Worm (Caenorhabditis elegans) whole organism, L1 larva: ENCODE measurements around the gene F54B11.10.

Experiments
- C04F5.9 ChIP-seq: sonication (generic microtip); optimal IDR thresholded peaks from 2 replicates; lab custom pipeline; 2016; ENCODE audit warnings: missing genetic modification characterization, missing compliant biosample characterization
- C16A3.4 ChIP-seq: fragments of 150-350 bp; optimal IDR thresholded peaks from 2 replicates; lab custom pipeline; 2014; ENCODE audit warnings: missing biosample characterization, missing genetic modification characterization
- F16B12.6 ChIP-seq: fragments of 150-350 bp; optimal IDR thresholded peaks from 2 replicates; lab custom pipeline; 2014; ENCODE audit warnings: missing biosample characterization, missing genetic modification characterization
- alr-1 ChIP-seq: fragments of 200-800 bp; sonication (Bioruptor generic); optimal IDR thresholded peaks from 2 replicates; lab custom pipeline; 2018; ENCODE audit warnings: borderline replicate concordance, mild to moderate bottlenecking, missing genetic modification characterization, missing compliant biosample characterization
- ama-1 ChIP-seq: fragments of 150-350 bp; optimal IDR thresholded peaks from 2 replicates; lab custom pipeline; 2014
- blmp-1 ChIP-seq: fragments of 150-350 bp; optimal IDR thresholded peaks from 2 replicates; lab custom pipeline; 2014; ENCODE audit warnings: missing biosample characterization, missing genetic modification characterization
- ceh-82 ChIP-seq, 3 experiments: fragments of 150-350 bp in 1 of 3; sonication (generic microtip) in 2 of 3; optimal IDR thresholded peaks; 2 replicates each; lab custom pipeline; 2014 to 2017; ENCODE audit warnings: missing biosample characterization in 3 of 3, missing genetic modification characterization in 3 of 3
- ceh-90 ChIP-seq: sonication (generic microtip); optimal IDR thresholded peaks from 2 replicates; lab custom pipeline; 2016; ENCODE audit warnings: missing genetic modification characterization, missing compliant biosample characterization
- ces-1 ChIP-seq: fragments of 150-350 bp; optimal IDR thresholded peaks from 2 replicates; lab custom pipeline; 2014; ENCODE audit warnings: missing biosample characterization, missing genetic modification reagents, missing genetic modification characterization
- efl-3 ChIP-seq: fragments of 200-800 bp; sonication (Bioruptor generic); optimal IDR thresholded peaks from 2 replicates; lab custom pipeline; 2018; ENCODE audit warnings: mild to moderate bottlenecking, missing genetic modification characterization, missing compliant biosample characterization
- egl-27 ChIP-seq, 2 experiments: fragments of 150-350 bp in 1 of 2; sonication (generic microtip); optimal IDR thresholded peaks; 3 replicates each; lab custom pipeline; 2017 to 2018; ENCODE audit warnings: missing biosample characterization in 2 of 2, missing genetic modification characterization in 2 of 2, missing genetic modification reagents in 2 of 2
- elt-2 ChIP-seq: sonication (generic microtip); optimal IDR thresholded peaks from 2 replicates; lab custom pipeline; 2016; ENCODE audit warnings: missing genetic modification characterization, mild to moderate bottlenecking, inconsistent platforms, missing compliant biosample characterization, missing genetic modification reagents
- elt-3 ChIP-seq, 6 experiments: fragments of 150-350 bp in 1 of 6; sonication (generic microtip); optimal IDR thresholded peaks; 2 replicates each; lab custom pipeline; 2017 to 2018; ENCODE audit warnings: missing biosample characterization in 6 of 6, missing genetic modification characterization in 6 of 6, inconsistent platforms in 1 of 6
- ets-5 ChIP-seq: fragments of 200-800 bp; sonication (Bioruptor generic); IDR thresholded peaks from 2 replicates; pipeline ENCODE4 v1.3.6; 2022; ENCODE audit warnings: missing genetic modification characterization, missing compliant biosample characterization
- fkh-8 ChIP-seq: sonication (generic microtip); optimal IDR thresholded peaks from 2 replicates; lab custom pipeline; 2016; ENCODE audit warnings: mild to moderate bottlenecking, missing genetic modification characterization, missing compliant biosample characterization
- fos-1 ChIP-seq: fragments of 150-350 bp; optimal IDR thresholded peaks from 2 replicates; lab custom pipeline; 2014; ENCODE audit warnings: missing biosample characterization, missing genetic modification characterization
- grh-1 ChIP-seq: fragments of 200-800 bp; sonication (Bioruptor generic); IDR thresholded peaks from 2 replicates; pipeline ENCODE4 v1.3.6; 2022; ENCODE audit warnings: missing genetic modification reagents, missing genetic modification characterization, missing compliant biosample characterization
- hlh-17 ChIP-seq: fragments of 200-800 bp; sonication (Bioruptor generic); optimal IDR thresholded peaks from 2 replicates; lab custom pipeline; 2018; ENCODE audit warnings: missing genetic modification characterization, mild to moderate bottlenecking, missing compliant biosample characterization, moderate library complexity, borderline replicate concordance
- hpl-2 ChIP-seq: fragments of 150-350 bp; optimal IDR thresholded peaks from 2 replicates; lab custom pipeline; 2014; ENCODE audit warnings: missing biosample characterization, missing genetic modification reagents, missing genetic modification characterization
- isw-1 ChIP-seq: fragments of 200-800 bp; sonication (Bioruptor generic); IDR thresholded peaks from 2 replicates; pipeline ENCODE4 v1.3.6; 2022; ENCODE audit warnings: missing genetic modification characterization, missing compliant biosample characterization
- lin-15B ChIP-seq: fragments of 150-350 bp; sonication (generic microtip); optimal IDR thresholded peaks from 3 replicates; lab custom pipeline; 2014; ENCODE audit warnings: missing biosample characterization, missing genetic modification characterization
- lin-35 ChIP-seq, 2 experiments: fragments of 150-350 bp; optimal IDR thresholded peaks; 2 replicates each; lab custom pipeline; 2014; ENCODE audit warnings: missing biosample characterization in 2 of 2, missing genetic modification characterization in 2 of 2, missing genetic modification reagents in 2 of 2
- mep-1 ChIP-seq: fragments of 150-350 bp; optimal IDR thresholded peaks from 2 replicates; lab custom pipeline; 2014; ENCODE audit warnings: missing biosample characterization, missing genetic modification characterization
- nhr-11 ChIP-seq: fragments of 150-350 bp; optimal IDR thresholded peaks from 2 replicates; lab custom pipeline; 2014; ENCODE audit warnings: missing biosample characterization, missing genetic modification characterization
- nhr-19 ChIP-seq: fragments of 200-800 bp; sonication (Bioruptor generic); conservative IDR thresholded peaks from 2 replicates; pipeline ENCODE4 v1.3.6; 2022; ENCODE audit warnings: missing genetic modification characterization, missing compliant biosample characterization
- nhr-20 ChIP-seq: sonication (generic microtip); optimal IDR thresholded peaks from 2 replicates; lab custom pipeline; 2016; ENCODE audit warnings: mild to moderate bottlenecking, missing genetic modification characterization, missing compliant biosample characterization
- nhr-71 ChIP-seq: sonication (generic microtip); optimal IDR thresholded peaks from 2 replicates; lab custom pipeline; 2016; ENCODE audit warnings: mild to moderate bottlenecking, missing genetic modification characterization, moderate library complexity, missing compliant biosample characterization
- nhr-76 ChIP-seq: sonication (generic microtip); optimal IDR thresholded peaks from 2 replicates; lab custom pipeline; 2017; ENCODE audit warnings: missing biosample characterization, missing genetic modification characterization
- nhr-77 ChIP-seq: fragments of 150-350 bp; optimal IDR thresholded peaks from 2 replicates; lab custom pipeline; 2014; ENCODE audit warnings: missing biosample characterization, missing genetic modification characterization
- nhr-85 ChIP-seq: sonication (generic microtip); peaks from one replicate; lab custom pipeline; 2016; ENCODE audit warnings: missing genetic modification characterization, inconsistent platforms, missing compliant biosample characterization
- pag-3 ChIP-seq: sonication (generic microtip); optimal IDR thresholded peaks from 2 replicates; lab custom pipeline; 2017; ENCODE audit warnings: missing genetic modification characterization, mild to moderate bottlenecking, missing compliant biosample characterization, antibody characterized with exemption, borderline replicate concordance; ENCODE audit not compliant: insufficient read depth
- rnt-1 ChIP-seq: sonication (generic microtip); optimal IDR thresholded peaks from 2 replicates; lab custom pipeline; 2016; ENCODE audit warnings: mild to moderate bottlenecking, missing genetic modification characterization, moderate library complexity, missing compliant biosample characterization
- snpc-4 ChIP-seq: fragments of 150-350 bp; optimal IDR thresholded peaks from 2 replicates; lab custom pipeline; 2014; ENCODE audit warnings: missing biosample characterization, missing genetic modification characterization
- snu-23 ChIP-seq: sonication (generic microtip); optimal IDR thresholded peaks from 2 replicates; lab custom pipeline; 2016; ENCODE audit warnings: missing genetic modification characterization, missing compliant biosample characterization
- sptf-1 ChIP-seq: fragments of 150-350 bp; optimal IDR thresholded peaks from 2 replicates; lab custom pipeline; 2014; ENCODE audit warnings: missing biosample characterization, missing genetic modification characterization
- sup-37 ChIP-seq: fragments of 200-800 bp; sonication (Bioruptor generic); optimal IDR thresholded peaks from 2 replicates; lab custom pipeline; 2018; ENCODE audit warnings: mild to moderate bottlenecking, missing genetic modification characterization, missing compliant biosample characterization
- tlp-1 ChIP-seq: fragments of 150-350 bp; optimal IDR thresholded peaks from 2 replicates; lab custom pipeline; 2014; ENCODE audit warnings: missing biosample characterization, missing genetic modification characterization
- unc-130 ChIP-seq: fragments of 150-350 bp; optimal IDR thresholded peaks from 2 replicates; lab custom pipeline; 2017; ENCODE audit warnings: missing biosample characterization, missing genetic modification characterization, inconsistent platforms
- unc-62 ChIP-seq: fragments of 150-350 bp; optimal IDR thresholded peaks from 2 replicates; lab custom pipeline; 2014; ENCODE audit warnings: missing biosample characterization, missing genetic modification reagents, missing genetic modification characterization
- unc-86 ChIP-seq: sonication (generic microtip); optimal IDR thresholded peaks from 2 replicates; lab custom pipeline; 2016; ENCODE audit warnings: missing genetic modification characterization, missing compliant biosample characterization
- unc-98 ChIP-seq: fragments of 200-800 bp; sonication (Bioruptor generic); IDR thresholded peaks from 2 replicates; pipeline ENCODE4 v1.3.6; 2022; ENCODE audit warnings: missing genetic modification characterization, missing compliant biosample characterization
- zag-1 ChIP-seq: fragments of 150-350 bp; optimal IDR thresholded peaks from 2 replicates; lab custom pipeline; 2014; ENCODE audit warnings: missing biosample characterization, missing genetic modification characterization
- zip-4 ChIP-seq: fragments of 200-800 bp; sonication (Bioruptor generic); optimal IDR thresholded peaks from 2 replicates; lab custom pipeline; 2018; ENCODE audit warnings: mild to moderate bottlenecking, missing genetic modification characterization, moderate library complexity, missing compliant biosample characterization
- ztf-11 ChIP-seq, 2 experiments: sonication (generic microtip); optimal IDR thresholded peaks; 2 replicates each; lab custom pipeline; 2016 to 2017; ENCODE audit warnings: missing genetic modification characterization in 2 of 2, missing biosample characterization in 1 of 2, missing compliant biosample characterization in 1 of 2

The F54B11.10 gene

DNA sequence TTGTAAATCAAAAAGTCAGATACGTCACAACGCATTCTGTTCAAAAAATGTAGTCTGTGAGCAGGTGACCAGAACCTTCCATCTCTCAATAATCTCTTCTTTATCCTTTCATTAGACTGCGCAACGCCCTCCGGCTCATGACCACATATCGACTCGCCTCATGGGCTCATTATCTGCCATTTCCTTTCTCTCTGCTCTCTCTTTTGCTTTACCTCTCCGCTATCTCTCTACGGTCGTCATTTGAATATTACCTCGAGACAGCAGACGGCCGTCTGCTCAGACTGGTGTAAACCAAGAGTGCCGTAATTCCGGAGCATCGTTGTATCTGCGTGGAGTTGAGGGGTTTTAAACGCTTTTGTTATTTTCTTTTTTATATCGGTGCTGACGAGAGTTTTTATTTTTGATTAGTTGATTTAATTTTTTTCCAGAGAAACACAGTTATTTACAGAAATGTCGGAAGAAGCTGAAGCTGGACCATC is 16.1 kb downstream of the F54B11.10 start, which contains the start of gene bra-1 (continued):
- TF ChIP-seq lin-35 (GFP tag; optimal IDR thresholded peaks at IDR 0.05; lab: Kevin White, UChicago): peak; percentile 47 to 52
- no peak for TF ChIP-seq hpl-2
- no peak for TF ChIP-seq ces-1 (GFP tag; lab: Kevin White, UChicago)
- TF ChIP-seq unc-86 (tag; lab: Kevin White, UChicago): peak; percentile 75
- TF ChIP-seq rnt-1 (tag; lab: Kevin White, UChicago): peak; percentile 12
- TF ChIP-seq unc-98 (GFP tag; lab: Robert Waterston, UW): no peak
- peak; percentile 28 for TF ChIP-seq snpc-4
- TF ChIP-seq unc-130: no peak
- TF ChIP-seq nhr-19 (GFP tag; lab: Robert Waterston, UW): peak; percentile 12; the same call in 1 of the 2 replicates
- no peak for TF ChIP-seq tlp-1 (tag; lab: Kevin White, UChicago)
- TF ChIP-seq sup-37 (GFP tag; lab: Kevin White, UChicago): no peak
- TF ChIP-seq nhr-11 (tag; lab: Kevin White, UChicago): no peak
- TF ChIP-seq ama-1 (lab: Kevin White, UChicago): no peak
- peak in 1 of 3 experiments; percentile 68 for TF ChIP-seq ceh-82 (tag; optimal IDR thresholded peaks at IDR 0.05; lab: Kevin White, UChicago)
- no peak for TF ChIP-seq zip-4 (GFP tag; lab: Kevin White, UChicago)
- no peak for TF ChIP-seq sptf-1 (tag; lab: Kevin White, UChicago)
- TF ChIP-seq efl-3: no peak
- TF ChIP-seq isw-1 (GFP tag; lab: Robert Waterston, UW): peak; percentile 32
- TF ChIP-seq nhr-20 (tag; lab: Kevin White, UChicago): peak; percentile 72
- no peak for TF ChIP-seq unc-62 (GFP tag; lab: Kevin White, UChicago)
- TF ChIP-seq C04F5.9 (tag; lab: Kevin White, UChicago): no peak
- TF ChIP-seq grh-1 (GFP tag; lab: Robert Waterston, UW): no peak
- TF ChIP-seq zag-1: no peak
- TF ChIP-seq F16B12.6 (tag; lab: Kevin White, UChicago): no peak
- TF ChIP-seq ceh-90 (tag; lab: Kevin White, UChicago): no peak
- peak; percentile 12 for TF ChIP-seq lin-15B (tag; lab: Kevin White, UChicago)
- peak; percentile 23 for TF ChIP-seq nhr-77
- peak; percentile 52 for TF ChIP-seq C16A3.4 (tag; lab: Kevin White, UChicago)
- peak in 1 of 2 experiments; percentile 42 for TF ChIP-seq ztf-11 (tag; optimal IDR thresholded peaks at IDR 0.05; lab: Kevin White, UChicago)
- TF ChIP-seq nhr-76 (tag; lab: Kevin White, UChicago): no peak
- TF ChIP-seq pag-3 (tag; lab: Kevin White, UChicago): no peak
- TF ChIP-seq blmp-1 (tag; lab: Kevin White, UChicago): peak; percentile 15
- peak; percentile 50 for TF ChIP-seq fos-1 (tag; lab: Kevin White, UChicago)
- TF ChIP-seq elt-2: no peak
- TF ChIP-seq fkh-8 (tag; lab: Kevin White, UChicago): peak; percentile 94
- no peak for TF ChIP-seq alr-1 (tag; lab: Kevin White, UChicago)
- no peak for TF ChIP-seq ets-5 (GFP tag; lab: Robert Waterston, UW)
- no peak for TF ChIP-seq hlh-17 (GFP tag; lab: Kevin White, UChicago)

- TF ChIP-seq zip-4 (GFP tag; lab: Kevin White, UChicago): no peak
These were observed 18.2 kb downstream of the F54B11.10 start, which contains the start of gene F54B11.7 for ce11 chrX:13600136-13600535. F54B11.7 (plus strand) TSS chrX:13600436.

DNA sequence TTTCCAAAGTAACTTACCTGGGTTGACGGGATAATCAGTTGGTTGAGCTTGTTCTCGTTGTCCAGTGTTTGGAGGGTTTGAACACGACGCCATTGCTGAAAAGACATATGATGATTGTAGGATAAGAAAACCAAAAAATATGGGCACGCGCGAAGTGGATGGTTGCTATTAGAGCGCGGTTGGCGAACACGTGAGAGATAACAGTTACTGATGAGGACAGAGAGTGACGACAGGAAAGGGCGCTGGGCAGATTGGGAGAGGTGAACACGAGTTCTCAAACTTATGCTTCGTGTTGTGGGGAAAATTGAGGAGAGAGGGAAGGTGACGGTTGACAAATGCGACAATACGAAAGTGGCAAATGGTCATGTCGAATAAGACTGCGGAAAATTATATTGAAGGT is 21.9 kb downstream of the F54B11.10 start, which contains the start of gene F54B11.8:
Gene F54B11.8, minus strand, starts transcription at position 101 of the 400 bp plus-strand sequence.
- TF ChIP-seq elt-3 (tag; optimal IDR thresholded peaks at IDR 0.05; lab: Kevin White, UChicago) (no peak), nhr-71 (tag; lab: Kevin White, UChicago) (no peak), snu-23 (no peak), egl-27 (tag; optimal IDR thresholded peaks at IDR 0.05; lab: Kevin White, UChicago) (no peak), ces-1 (GFP tag; lab: Kevin White, UChicago) (no peak), mep-1 (tag; lab: Kevin White, UChicago) (no peak), alr-1 (tag; lab: Kevin White, UChicago) (no peak), nhr-85 (no peak), rnt-1 (tag; lab: Kevin White, UChicago) (no peak)
- TF ChIP-seq, all 84 proteins: peak for 0
